Fruit fly (Drosophila melanogaster) whole organism, embryonic: Measurements from ENCODE around the gene RPA3.
A peak's percentile ranks its signal among the peaks of the same experiment; 100 is the strongest.

Source experiments
- Blimp-1 ChIP-seq: fragments of 200-800 bp; sonication (Bioruptor generic); optimal IDR thresholded peaks from 3 replicates; lab custom pipeline; 2018; ENCODE audit warnings: missing biosample characterization, missing genetic modification characterization, mild to moderate bottlenecking, moderate library complexity, missing genetic modification reagents
- CG12236 ChIP-seq: fragments of 200-800 bp; sonication (Bioruptor generic); optimal IDR thresholded peaks from 2 replicates; lab custom pipeline; 2016; ENCODE audit warnings: missing biosample characterization, missing genetic modification characterization
- CG13775 ChIP-seq: fragments of 200-800 bp; sonication (Bioruptor generic); optimal IDR thresholded peaks from 3 replicates; lab custom pipeline; 2017; ENCODE audit warnings: missing biosample characterization, mild to moderate bottlenecking, missing genetic modification characterization
- CG13894 ChIP-seq: fragments of 200-800 bp; sonication (Bioruptor generic); optimal IDR thresholded peaks from 3 replicates; lab custom pipeline; 2018; ENCODE audit warnings: missing biosample characterization, mild to moderate bottlenecking, missing genetic modification characterization, moderate library complexity
- CG15514 ChIP-seq: fragments of 200-800 bp; sonication (Bioruptor generic); optimal IDR thresholded peaks from 3 replicates; lab custom pipeline; 2017; ENCODE audit warnings: missing biosample characterization, missing genetic modification characterization, mild to moderate bottlenecking, moderate library complexity, missing genetic modification reagents
- CG17802 ChIP-seq: fragments of 200-800 bp; sonication (Bioruptor generic); optimal IDR thresholded peaks from 2 replicates; lab custom pipeline; 2018; ENCODE audit warnings: missing biosample characterization, mild to moderate bottlenecking, missing genetic modification characterization, moderate library complexity
- CG2199 ChIP-seq: fragments of 200-800 bp; sonication (Bioruptor generic); IDR thresholded peaks from 3 replicates; pipeline ENCODE4 v1.3.6; 2022; ENCODE audit warnings: missing biosample characterization, missing genetic modification characterization
- CG2712 ChIP-seq: fragments of 200-800 bp; optimal IDR thresholded peaks from 3 replicates; lab custom pipeline; 2019; ENCODE audit warnings: missing biosample characterization, mild to moderate bottlenecking, missing genetic modification characterization, moderate library complexity
- CG30403 ChIP-seq: fragments of 200-800 bp; sonication (Bioruptor generic); optimal IDR thresholded peaks from 3 replicates; lab custom pipeline; 2016; ENCODE audit warnings: missing biosample characterization, missing genetic modification characterization
- CG33213 ChIP-seq: fragments of 200-800 bp; sonication (Bioruptor generic); optimal IDR thresholded peaks from 3 replicates; lab custom pipeline; 2016; ENCODE audit warnings: missing biosample characterization, missing genetic modification characterization
- CG42726 ChIP-seq: fragments of 200-800 bp; sonication (Bioruptor generic); IDR thresholded peaks from 2 replicates; pipeline ENCODE4 v1.3.6; 2022; ENCODE audit warnings: missing biosample characterization, missing genetic modification characterization; ENCODE audit not compliant: partially characterized antibody
- CG4282 ChIP-seq: fragments of 200-800 bp; sonication (Bioruptor generic); optimal IDR thresholded peaks from 2 replicates; lab custom pipeline; 2016; ENCODE audit warnings: missing biosample characterization, missing genetic modification characterization
- CG4424 ChIP-seq: fragments of 200-800 bp; sonication (Bioruptor generic); optimal IDR thresholded peaks from 3 replicates; lab custom pipeline; 2016; ENCODE audit warnings: missing biosample characterization, missing genetic modification characterization
- CG4730 ChIP-seq: fragments of 200-800 bp; sonication (Bioruptor generic); IDR thresholded peaks from 2 replicates; pipeline ENCODE4 v1.3.6; 2022; ENCODE audit warnings: missing biosample characterization, missing genetic modification characterization
- CG6791 ChIP-seq: fragments of 200-800 bp; sonication (Bioruptor generic); IDR thresholded peaks from 3 replicates; pipeline ENCODE4 v1.3.6; 2022; ENCODE audit warnings: missing biosample characterization, missing genetic modification characterization; ENCODE audit not compliant: partially characterized antibody
- CG9727 ChIP-seq: fragments of 200-800 bp; sonication (Bioruptor generic); optimal IDR thresholded peaks from 3 replicates; lab custom pipeline; 2017; ENCODE audit warnings: missing biosample characterization, mild to moderate bottlenecking, missing genetic modification characterization
- Dad ChIP-seq: fragments of 200-800 bp; sonication (Bioruptor generic); optimal IDR thresholded peaks from 3 replicates; lab custom pipeline; 2016; ENCODE audit warnings: missing biosample characterization, missing genetic modification characterization
- Ets65A ChIP-seq: fragments of 200-800 bp; sonication (Bioruptor generic); peaks from one replicate; lab custom pipeline; 2016; ENCODE audit warnings: missing biosample characterization, missing genetic modification characterization
- Hey ChIP-seq: fragments of 200-800 bp; sonication (Bioruptor generic); optimal IDR thresholded peaks from 3 replicates; lab custom pipeline; 2018; ENCODE audit warnings: missing biosample characterization, mild to moderate bottlenecking, missing genetic modification characterization
- NfI ChIP-seq: fragments of 200-800 bp; sonication (Bioruptor generic); optimal IDR thresholded peaks from 3 replicates; lab custom pipeline; 2018; ENCODE audit warnings: missing biosample characterization, mild to moderate bottlenecking, missing genetic modification characterization, moderate library complexity
- Sry-β ChIP-seq: fragments of 200-800 bp; sonication (Bioruptor generic); optimal IDR thresholded peaks from 2 replicates; lab custom pipeline; 2018; ENCODE audit warnings: missing biosample characterization, mild to moderate bottlenecking, missing genetic modification characterization, moderate library complexity
- Tbp ChIP-seq: fragments of >200 bp; optimal IDR thresholded peaks from 2 replicates; lab custom pipeline; 2018; ENCODE audit warnings: missing biosample characterization, missing genetic modification characterization
- Xbp1 ChIP-seq: fragments of 200-800 bp; sonication (Bioruptor generic); optimal IDR thresholded peaks from 3 replicates; lab custom pipeline; 2016; ENCODE audit warnings: missing biosample characterization, mild to moderate bottlenecking, missing genetic modification characterization
- Xrp1 ChIP-seq: fragments of 200-800 bp; sonication (Bioruptor generic); IDR thresholded peaks from 2 replicates; pipeline ENCODE4 v1.3.6; 2022; ENCODE audit warnings: missing biosample characterization, missing genetic modification characterization
- ac ChIP-seq: fragments of 200-800 bp; sonication (Bioruptor generic); optimal IDR thresholded peaks from 3 replicates; lab custom pipeline; 2017; ENCODE audit warnings: missing biosample characterization, mild to moderate bottlenecking, missing genetic modification characterization
- bsh ChIP-seq, 2 experiments: fragments of 200-800 bp; sonication (Bioruptor generic); optimal IDR thresholded peaks; 2 replicates each; lab custom pipeline; 2017 to 2018; ENCODE audit warnings: mild to moderate bottlenecking in 2 of 2, missing biosample characterization in 2 of 2, missing genetic modification characterization in 2 of 2, moderate library complexity in 1 of 2
- cad ChIP-seq: fragments of >200 bp; optimal IDR thresholded peaks from 2 replicates; lab custom pipeline; 2017; ENCODE audit warnings: missing biosample characterization, missing genetic modification characterization
- crp ChIP-seq, 2 experiments: fragments of 200-800 bp; sonication (Bioruptor generic); optimal IDR thresholded peaks; 2 replicates in 1 of 2; 3 replicates in 1 of 2; lab custom pipeline; 2017; ENCODE audit warnings: missing biosample characterization in 2 of 2, missing genetic modification characterization in 2 of 2, mild to moderate bottlenecking in 1 of 2, moderate library complexity in 1 of 2
- da ChIP-seq: fragments of 200-800 bp; sonication (Bioruptor generic); optimal IDR thresholded peaks from 2 replicates; lab custom pipeline; 2016; ENCODE audit warnings: missing biosample characterization, missing genetic modification characterization
- disco-r ChIP-seq: fragments of 200-800 bp; sonication (Bioruptor generic); optimal IDR thresholded peaks from 2 replicates; lab custom pipeline; 2016; ENCODE audit warnings: missing biosample characterization, missing genetic modification characterization
- dmrt11E ChIP-seq: fragments of 200-800 bp; sonication (Bioruptor generic); optimal IDR thresholded peaks from 3 replicates; lab custom pipeline; 2018; ENCODE audit warnings: missing biosample characterization, mild to moderate bottlenecking, missing genetic modification characterization, moderate library complexity
- dysf ChIP-seq: fragments of 200-800 bp; sonication (Bioruptor generic); IDR thresholded peaks from 3 replicates; pipeline ENCODE4 v1.3.6; 2022; ENCODE audit warnings: missing biosample characterization, missing genetic modification characterization
- esg ChIP-seq: fragments of 200-800 bp; sonication (Bioruptor generic); conservative IDR thresholded peaks from 2 replicates; pipeline ENCODE4 v1.3.6; 2022; ENCODE audit warnings: missing biosample characterization, missing genetic modification characterization
- fd96Cb ChIP-seq: fragments of 200-800 bp; sonication (Bioruptor generic); optimal IDR thresholded peaks from 2 replicates; lab custom pipeline; 2018; ENCODE audit warnings: missing biosample characterization, mild to moderate bottlenecking, missing genetic modification characterization, moderate library complexity
- gem ChIP-seq: fragments of 200-800 bp; sonication (Bioruptor generic); optimal IDR thresholded peaks from 2 replicates; lab custom pipeline; 2019; ENCODE audit warnings: missing biosample characterization, mild to moderate bottlenecking, missing genetic modification characterization, moderate library complexity
- lov ChIP-seq, 2 experiments: fragments of 200-800 bp in 1 of 2; fragments of >200 bp in 1 of 2; sonication (Bioruptor generic) in 1 of 2; IDR thresholded peaks in 1 of 2; optimal IDR thresholded peaks in 1 of 2; 2 replicates in 1 of 2; 3 replicates in 1 of 2; pipeline versions ENCODE4 v1.3.6 to Lab custom; 2017 to 2022; ENCODE audit warnings: missing biosample characterization in 1 of 2, missing genetic modification characterization in 1 of 2
- luna ChIP-seq: fragments of 200-800 bp; sonication (Bioruptor generic); optimal IDR thresholded peaks from 2 replicates; lab custom pipeline; 2016; ENCODE audit warnings: missing biosample characterization, missing genetic modification characterization
- odd ChIP-seq: fragments of 200-800 bp; sonication (Bioruptor generic); optimal IDR thresholded peaks from 2 replicates; lab custom pipeline; 2017; ENCODE audit warnings: missing biosample characterization, mild to moderate bottlenecking, missing genetic modification characterization
- onecut ChIP-seq: fragments of 200-800 bp; sonication (Bioruptor generic); IDR thresholded peaks from 2 replicates; pipeline ENCODE4 v1.3.6; 2022; ENCODE audit warnings: missing biosample characterization, missing genetic modification characterization
- org-1 ChIP-seq: fragments of 200-800 bp; sonication (Bioruptor generic); optimal IDR thresholded peaks from 2 replicates; lab custom pipeline; 2017; ENCODE audit warnings: missing biosample characterization, missing genetic modification characterization
- pfk ChIP-seq: fragments of 200-800 bp; sonication (Bioruptor generic); optimal IDR thresholded peaks from 2 replicates; lab custom pipeline; 2018; ENCODE audit warnings: missing biosample characterization, mild to moderate bottlenecking, missing genetic modification characterization, moderate library complexity
- repo ChIP-seq: fragments of 200-800 bp; sonication (Bioruptor generic); optimal IDR thresholded peaks from 2 replicates; lab custom pipeline; 2016; ENCODE audit warnings: missing biosample characterization, missing genetic modification characterization
- row ChIP-seq: fragments of 200-800 bp; sonication (Bioruptor generic); IDR thresholded peaks from 3 replicates; pipeline ENCODE4 v1.3.6; 2022; ENCODE audit warnings: missing biosample characterization, missing genetic modification characterization
- sima ChIP-seq: fragments of 200-800 bp; sonication (Bioruptor generic); optimal IDR thresholded peaks from 2 replicates; lab custom pipeline; 2016; ENCODE audit warnings: missing biosample characterization, missing genetic modification characterization
- sisA ChIP-seq: fragments of 200-800 bp; sonication (Bioruptor generic); IDR thresholded peaks from 2 replicates; pipeline ENCODE4 v1.3.6; 2022; ENCODE audit warnings: missing biosample characterization, missing genetic modification characterization
- tio ChIP-seq: fragments of 200-800 bp; sonication (Bioruptor generic); optimal IDR thresholded peaks from 2 replicates; lab custom pipeline; 2017; ENCODE audit warnings: missing biosample characterization, missing genetic modification characterization, inconsistent platforms
- trem ChIP-seq: fragments of 200-800 bp; optimal IDR thresholded peaks from 3 replicates; lab custom pipeline; 2019; ENCODE audit warnings: missing biosample characterization, mild to moderate bottlenecking, missing genetic modification characterization, moderate library complexity
- wor ChIP-seq: fragments of 200-800 bp; sonication (Bioruptor generic); IDR thresholded peaks from 2 replicates; pipeline ENCODE4 v1.3.6; 2022; ENCODE audit warnings: missing biosample characterization, missing genetic modification characterization
- zf30C ChIP-seq: fragments of 200-800 bp; sonication (Bioruptor generic); optimal IDR thresholded peaks from 3 replicates; lab custom pipeline; 2018; ENCODE audit warnings: missing biosample characterization, mild to moderate bottlenecking, missing genetic modification characterization

The RPA3 gene

DNA sequence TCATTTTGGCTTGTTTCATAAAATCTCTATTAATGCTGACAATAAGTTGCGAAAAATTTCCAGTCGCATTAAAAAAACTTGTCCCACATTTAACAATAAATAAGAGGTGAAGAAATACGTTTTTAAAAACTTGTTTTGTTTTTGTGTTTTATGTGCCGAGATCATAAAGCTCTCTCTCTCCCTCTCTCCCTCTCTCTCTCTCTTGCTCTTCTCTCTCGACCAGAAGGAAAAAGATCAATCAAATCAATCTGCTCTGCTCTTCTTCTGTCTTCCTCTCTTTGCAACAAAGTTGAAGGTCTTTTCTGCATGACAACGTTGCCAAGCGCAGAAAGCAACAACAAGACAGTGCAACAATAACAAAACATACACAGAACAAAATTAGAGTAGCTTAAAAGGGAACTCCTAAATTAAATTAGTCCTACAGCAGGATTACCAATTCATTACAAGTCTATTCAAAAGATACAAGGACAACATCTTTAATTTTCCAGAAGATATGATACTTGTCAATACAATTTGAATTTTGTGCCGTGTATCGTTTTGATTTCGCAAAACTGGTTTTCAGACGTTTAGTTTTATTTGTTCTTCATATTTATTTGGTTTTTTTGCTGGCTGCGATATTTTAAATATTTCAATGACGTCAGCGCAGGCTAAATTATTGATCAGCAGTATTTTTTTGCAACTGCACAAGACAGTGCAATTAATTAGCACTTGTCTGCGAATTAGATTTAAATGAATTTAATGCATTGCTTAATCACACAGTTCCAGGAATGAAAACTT is 7.2 kb upstream of the RPA3 start (continued):
- TF ChIP-seq Blimp-1 (peak; percentile 50), CG13894 (tag; lab: Kevin White, UChicago) (peak; percentile 18), Sry-β (no peak), row (peak; percentile 80), fd96Cb (peak; percentile 67), CG30403 (GFP tag; lab: Kevin White, UChicago) (peak; percentile 79), sisA (GFP tag; lab: Robert Waterston, UW) (peak; percentile 77), CG2712 (tag; lab: Kevin White, UChicago) (peak; percentile 60), odd (peak; percentile 51), lov (optimal IDR thresholded peaks at IDR 0.05; lab: Kevin White, UChicago) (no peak), lov (GFP tag; IDR thresholded peaks at IDR 0.05; lab: Robert Waterston, UW) (no peak), onecut (GFP tag; lab: Robert Waterston, UW) (no peak), NfI (peak; percentile 75), Hey (tag; lab: Kevin White, UChicago) (no peak), wor (GFP tag; lab: Robert Waterston, UW) (peak; percentile 54), CG17802 (tag; lab: Kevin White, UChicago) (no peak), CG6791 (GFP tag; lab: Robert Waterston, UW) (no peak), esg (GFP tag; lab: Robert Waterston, UW) (peak; percentile 57), repo (GFP tag; lab: Kevin White, UChicago) (peak; percentile 43), Tbp (no peak), CG4730 (peak; percentile 79), disco-r (GFP tag; lab: Kevin White, UChicago) (peak; percentile 19), dysf (peak; percentile 85), crp (GFP tag; optimal IDR thresholded peaks at IDR 0.05; lab: Kevin White, UChicago) (no peak), CG15514 (GFP tag; lab: Kevin White, UChicago) (peak; percentile 50), CG42726 (no peak), CG2199 (GFP tag; lab: Robert Waterston, UW) (no peak), sima (GFP tag; lab: Kevin White, UChicago) (no peak), pfk (GFP tag; lab: Kevin White, UChicago) (no peak), da (no peak), CG33213 (GFP tag; lab: Kevin White, UChicago) (peak; percentile 48), CG4424 (peak; percentile 67), CG4282 (GFP tag; lab: Kevin White, UChicago) (no peak), Ets65A (GFP tag; lab: Kevin White, UChicago) (peak; percentile 95), Dad (peak; percentile 65), luna (GFP tag; lab: Kevin White, UChicago) (no peak), cad (GFP tag; lab: Kevin White, UChicago) (no peak), Xbp1 (peak; percentile 81), CG13775 (GFP tag; lab: Kevin White, UChicago) (peak; percentile 46), trem (tag; lab: Kevin White, UChicago) (peak; percentile 7), Xrp1 (GFP tag; lab: Robert Waterston, UW) (peak; percentile 74), dmrt11E (tag; lab: Kevin White, UChicago) (peak; percentile 22), gem (tag; lab: Kevin White, UChicago) (peak; percentile 81), CG12236 (GFP tag; lab: Kevin White, UChicago) (peak; percentile 49), ac (no peak), tio (no peak), CG9727 (peak; percentile 62), org-1 (GFP tag; lab: Kevin White, UChicago) (peak; percentile 65), bsh (GFP tag; optimal IDR thresholded peaks at IDR 0.05; lab: Kevin White, UChicago) (peak; percentile 63 to 93), zf30C (GFP tag; lab: Kevin White, UChicago) (no peak)
